Fruit fly (Drosophila melanogaster) whole organism, embryonic: Measurements from ENCODE around the gene Shal.

Source experiments
- B-H1 ChIP-seq: fragments of 200-800 bp; sonication (Bioruptor generic); IDR thresholded peaks from 3 replicates; pipeline ENCODE4 v1.3.6; 2022; ENCODE audit warnings: missing biosample characterization, missing genetic modification characterization
- B-H2 ChIP-seq: fragments of 200-800 bp; sonication (Bioruptor generic); optimal IDR thresholded peaks from 2 replicates; lab custom pipeline; 2018; ENCODE audit warnings: missing biosample characterization, mild to moderate bottlenecking, missing genetic modification characterization
- CG11247 ChIP-seq: fragments of 200-800 bp; sonication (Bioruptor generic); IDR thresholded peaks from 2 replicates; pipeline ENCODE4 v1.3.6; 2022; ENCODE audit warnings: missing biosample characterization, missing genetic modification characterization
- CG11456 ChIP-seq: fragments of 200-800 bp; sonication (Bioruptor generic); IDR thresholded peaks from 3 replicates; pipeline ENCODE4 v1.3.6; 2022; ENCODE audit warnings: missing biosample characterization, missing genetic modification characterization
- CG13287 ChIP-seq: fragments of 200-800 bp; sonication (Bioruptor generic); IDR thresholded peaks from 2 replicates; pipeline ENCODE4 v1.3.6; 2022; ENCODE audit warnings: missing biosample characterization, missing genetic modification characterization; ENCODE audit not compliant: partially characterized antibody
- CG1602 ChIP-seq: fragments of 200-800 bp; sonication (Bioruptor generic); optimal IDR thresholded peaks from 3 replicates; lab custom pipeline; 2016; ENCODE audit warnings: missing biosample characterization, missing genetic modification characterization
- CG16813 ChIP-seq: fragments of 200-800 bp; sonication (Bioruptor generic); IDR thresholded peaks from 3 replicates; pipeline ENCODE4 v1.3.6; 2022; ENCODE audit warnings: missing biosample characterization, missing genetic modification characterization; ENCODE audit not compliant: partially characterized antibody
- CG16863 ChIP-seq: fragments of 200-800 bp; sonication (Bioruptor generic); optimal IDR thresholded peaks from 3 replicates; lab custom pipeline; 2016; ENCODE audit warnings: missing biosample characterization, missing genetic modification characterization
- CG17186 ChIP-seq: fragments of 200-800 bp; sonication (Bioruptor generic); optimal IDR thresholded peaks from 3 replicates; lab custom pipeline; 2017; ENCODE audit warnings: missing biosample characterization, missing genetic modification reagents, missing genetic modification characterization
- CG17328 ChIP-seq: fragments of 200-800 bp; sonication (Bioruptor generic); IDR thresholded peaks from 2 replicates; pipeline ENCODE4 v1.3.6; 2022; ENCODE audit warnings: missing biosample characterization, missing genetic modification characterization
- CG18011 ChIP-seq: fragments of 200-800 bp; sonication (Bioruptor generic); optimal IDR thresholded peaks from 2 replicates; lab custom pipeline; 2017; ENCODE audit warnings: missing biosample characterization, missing genetic modification characterization, mild to moderate bottlenecking, moderate library complexity, missing genotype
- CG31224 ChIP-seq: fragments of 200-800 bp; sonication (Bioruptor generic); IDR thresholded peaks from 2 replicates; pipeline ENCODE4 v1.3.6; 2022; ENCODE audit warnings: missing biosample characterization, missing genetic modification characterization
- CG32767 ChIP-seq: fragments of 200-800 bp; sonication (Bioruptor generic); IDR thresholded peaks from 2 replicates; pipeline ENCODE4 v1.3.6; 2022; ENCODE audit warnings: missing biosample characterization, missing genetic modification characterization
- CG33213 ChIP-seq: fragments of 200-800 bp; sonication (Bioruptor generic); optimal IDR thresholded peaks from 3 replicates; lab custom pipeline; 2016; ENCODE audit warnings: missing biosample characterization, missing genetic modification characterization
- CG3847 ChIP-seq: fragments of 200-800 bp; sonication (Bioruptor generic); IDR thresholded peaks from 2 replicates; pipeline ENCODE4 v1.3.6; 2022; ENCODE audit warnings: missing biosample characterization, missing genetic modification characterization
- CG3995 ChIP-seq: fragments of 200-800 bp; sonication (Bioruptor generic); optimal IDR thresholded peaks from 3 replicates; lab custom pipeline; 2016; ENCODE audit warnings: missing biosample characterization, missing genetic modification characterization
- CG4424 ChIP-seq: fragments of 200-800 bp; sonication (Bioruptor generic); optimal IDR thresholded peaks from 3 replicates; lab custom pipeline; 2016; ENCODE audit warnings: missing biosample characterization, missing genetic modification characterization
- CG6683 ChIP-seq: fragments of 200-800 bp; sonication (Bioruptor generic); optimal IDR thresholded peaks from 2 replicates; lab custom pipeline; 2017; ENCODE audit warnings: missing biosample characterization, mild to moderate bottlenecking, missing genetic modification characterization, missing genetic modification reagents
- CG6813 ChIP-seq: fragments of 200-800 bp; sonication (Bioruptor generic); optimal IDR thresholded peaks from 2 replicates; lab custom pipeline; 2017; ENCODE audit warnings: missing biosample characterization, missing genetic modification characterization, mild to moderate bottlenecking, moderate library complexity, missing genetic modification reagents
- CG7271 ChIP-seq: fragments of 200-800 bp; sonication (Bioruptor generic); optimal IDR thresholded peaks from 2 replicates; lab custom pipeline; 2018; ENCODE audit warnings: missing biosample characterization, mild to moderate bottlenecking, missing genetic modification characterization, moderate library complexity
- D19A ChIP-seq: fragments of 200-800 bp; optimal IDR thresholded peaks from 3 replicates; lab custom pipeline; 2019; ENCODE audit warnings: missing biosample characterization, mild to moderate bottlenecking, missing genetic modification characterization, moderate library complexity
- Dek ChIP-seq: fragments of 200-800 bp; sonication (Bioruptor generic); optimal IDR thresholded peaks from 3 replicates; lab custom pipeline; 2019; ENCODE audit warnings: missing biosample characterization, mild to moderate bottlenecking, missing genetic modification characterization, moderate library complexity
- Doc3 ChIP-seq: fragments of 200-800 bp; sonication (Bioruptor generic); IDR thresholded peaks from 3 replicates; pipeline ENCODE4 v1.3.6; 2022; ENCODE audit warnings: missing biosample characterization, missing genetic modification characterization; ENCODE audit not compliant: partially characterized antibody
- Ets65A ChIP-seq: fragments of 200-800 bp; sonication (Bioruptor generic); peaks from one replicate; lab custom pipeline; 2016; ENCODE audit warnings: missing biosample characterization, missing genetic modification characterization
- H15 ChIP-seq: fragments of 200-800 bp; sonication (Bioruptor generic); IDR thresholded peaks from 3 replicates; pipeline ENCODE4 v1.3.6; 2022; ENCODE audit warnings: missing biosample characterization, missing genetic modification characterization
- HmgD ChIP-seq: fragments of 200-800 bp; sonication (Bioruptor generic); optimal IDR thresholded peaks from 3 replicates; lab custom pipeline; 2016; ENCODE audit warnings: missing biosample characterization, missing genetic modification characterization
- NC2β ChIP-seq: fragments of 200-800 bp; sonication (Bioruptor generic); optimal IDR thresholded peaks from 2 replicates; lab custom pipeline; 2016; ENCODE audit warnings: missing biosample characterization, missing genetic modification characterization
- Nf-YA ChIP-seq: fragments of 200-800 bp; sonication (Bioruptor generic); IDR thresholded peaks from 2 replicates; pipeline ENCODE4 v1.3.6; 2022; ENCODE audit warnings: missing biosample characterization, missing genetic modification characterization
- Ptx1 ChIP-seq: fragments of 200-800 bp; sonication (Bioruptor generic); IDR thresholded peaks from 2 replicates; pipeline ENCODE4 v1.3.6; 2022; ENCODE audit warnings: missing biosample characterization, missing genetic modification characterization
- Trl ChIP-seq, 3 experiments: fragments of >200 bp in 2 of 3; fragments of 200-800 bp in 1 of 3; sonication (Bioruptor generic) in 1 of 3; optimal IDR thresholded peaks; 2 replicates in 1 of 3; 3 replicates in 2 of 3; lab custom pipeline; 2016 to 2017; ENCODE audit warnings: missing biosample characterization in 1 of 3, missing genetic modification characterization in 1 of 3
- Xrp1 ChIP-seq: fragments of 200-800 bp; sonication (Bioruptor generic); IDR thresholded peaks from 2 replicates; pipeline ENCODE4 v1.3.6; 2022; ENCODE audit warnings: missing biosample characterization, missing genetic modification characterization
- amos ChIP-seq: fragments of 200-800 bp; sonication (Bioruptor generic); IDR thresholded peaks from 2 replicates; pipeline ENCODE4 v1.3.6; 2022; ENCODE audit warnings: missing biosample characterization, missing genetic modification characterization; ENCODE audit not compliant: partially characterized antibody
- bcd ChIP-seq: fragments of 200-800 bp; sonication (Bioruptor generic); optimal IDR thresholded peaks from 2 replicates; lab custom pipeline; 2017; ENCODE audit warnings: missing biosample characterization, mild to moderate bottlenecking, missing genetic modification characterization
- da ChIP-seq: fragments of 200-800 bp; sonication (Bioruptor generic); optimal IDR thresholded peaks from 2 replicates; lab custom pipeline; 2016; ENCODE audit warnings: missing biosample characterization, missing genetic modification characterization
- dm ChIP-seq: fragments of 200-800 bp; sonication (Bioruptor generic); optimal IDR thresholded peaks from 3 replicates; lab custom pipeline; 2016; ENCODE audit warnings: missing biosample characterization, missing genetic modification characterization
- jing ChIP-seq: fragments of 200-800 bp; sonication (Bioruptor generic); optimal IDR thresholded peaks from 2 replicates; lab custom pipeline; 2018; ENCODE audit warnings: missing biosample characterization, mild to moderate bottlenecking, missing genetic modification characterization
- kah ChIP-seq: fragments of 200-800 bp; sonication (Bioruptor generic); optimal IDR thresholded peaks from 2 replicates; lab custom pipeline; 2018; ENCODE audit warnings: missing biosample characterization, mild to moderate bottlenecking, missing genetic modification characterization
- nom ChIP-seq: fragments of 200-800 bp; sonication (Bioruptor generic); optimal IDR thresholded peaks from 2 replicates; lab custom pipeline; 2017; ENCODE audit warnings: missing biosample characterization, missing genetic modification characterization, mild to moderate bottlenecking, moderate library complexity, missing genetic modification reagents
- onecut ChIP-seq: fragments of 200-800 bp; sonication (Bioruptor generic); IDR thresholded peaks from 2 replicates; pipeline ENCODE4 v1.3.6; 2022; ENCODE audit warnings: missing biosample characterization, missing genetic modification characterization
- psq ChIP-seq: fragments of 200-800 bp; sonication (Bioruptor generic); optimal IDR thresholded peaks from 2 replicates; lab custom pipeline; 2017; ENCODE audit warnings: missing biosample characterization, missing genetic modification characterization
- seq ChIP-seq: fragments of 200-800 bp; sonication (Bioruptor generic); IDR thresholded peaks from 2 replicates; pipeline ENCODE4 v1.3.6; 2022; ENCODE audit warnings: missing biosample characterization, missing genetic modification characterization
- sima ChIP-seq: fragments of 200-800 bp; sonication (Bioruptor generic); optimal IDR thresholded peaks from 2 replicates; lab custom pipeline; 2016; ENCODE audit warnings: missing biosample characterization, missing genetic modification characterization
- slbo ChIP-seq: fragments of 200-800 bp; sonication (Bioruptor generic); IDR thresholded peaks from 2 replicates; pipeline ENCODE4 v1.3.6; 2022; ENCODE audit warnings: missing biosample characterization, missing genetic modification characterization
- sna ChIP-seq: fragments of 200-800 bp; sonication (Bioruptor generic); IDR thresholded peaks from 2 replicates; pipeline ENCODE4 v1.3.6; 2022; ENCODE audit warnings: missing biosample characterization, missing genetic modification characterization; ENCODE audit not compliant: partially characterized antibody
- stc ChIP-seq: fragments of 200-800 bp; sonication (Bioruptor generic); IDR thresholded peaks from 2 replicates; pipeline ENCODE4 v1.3.6; 2022; ENCODE audit warnings: missing biosample characterization, missing genetic modification characterization
- tup ChIP-seq: fragments of 200-800 bp; sonication (Bioruptor generic); optimal IDR thresholded peaks from 2 replicates; lab custom pipeline; 2016; ENCODE audit warnings: missing biosample characterization, mild to moderate bottlenecking, missing genetic modification characterization, moderate library complexity
- zen2 ChIP-seq: fragments of 200-800 bp; sonication (Bioruptor generic); IDR thresholded peaks from 3 replicates; pipeline ENCODE4 v1.3.6; 2022; ENCODE audit warnings: missing biosample characterization, missing genetic modification characterization; ENCODE audit not compliant: partially characterized antibody
- zfh1 ChIP-seq: fragments of 200-800 bp; sonication (Bioruptor generic); IDR thresholded peaks from 3 replicates; pipeline ENCODE4 v1.3.6; 2022; ENCODE audit warnings: missing biosample characterization, missing genetic modification characterization
- zfh2 ChIP-seq: fragments of 200-800 bp; sonication (Bioruptor generic); optimal IDR thresholded peaks from 2 replicates; lab custom pipeline; 2016; ENCODE audit warnings: missing biosample characterization, missing genetic modification characterization

Shal gene

DNA sequence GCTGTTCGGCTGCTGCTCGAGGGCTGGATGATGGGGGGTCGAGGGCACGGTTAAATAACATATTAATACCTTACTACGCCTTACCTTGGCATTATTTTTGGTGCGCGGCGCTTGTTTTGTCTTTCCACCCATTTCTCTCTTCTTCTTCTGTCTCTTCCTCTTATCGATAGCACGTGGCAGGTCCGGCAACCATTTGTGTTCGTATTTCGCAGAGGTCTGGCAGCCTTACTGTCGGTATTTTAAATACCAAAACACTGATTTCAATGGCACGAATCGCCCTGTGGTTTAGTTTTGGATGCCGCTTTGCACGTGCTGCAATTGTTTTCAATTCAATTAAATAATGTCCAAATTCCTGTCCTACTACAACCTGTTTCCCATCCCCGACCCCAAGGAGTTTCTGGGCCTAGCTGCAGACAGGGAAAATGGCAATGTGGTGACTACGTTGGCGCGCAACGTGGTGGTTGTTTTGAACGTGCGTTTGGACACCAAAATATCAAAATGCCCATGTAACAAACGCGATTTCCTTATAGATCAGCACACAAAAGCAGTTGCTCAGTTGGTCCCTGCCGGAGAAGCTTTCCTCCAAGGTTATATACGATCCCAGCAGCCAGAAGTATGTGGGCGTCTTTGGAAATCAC is 32.1 kb downstream of the Shal start, which contains the start of the genes Ltn1 and CG9300 (continued):
- TF ChIP-seq CG18011 (GFP tag; lab: Kevin White, UChicago) = no peak
- no peak for TF ChIP-seq H15 (GFP tag; lab: Robert Waterston, UW)
- no peak for TF ChIP-seq nom (GFP tag; lab: Kevin White, UChicago)
- TF ChIP-seq sna (GFP tag; lab: Robert Waterston, UW) = peak; percentile 57; the same call in 1 of the 2 replicates
- no peak for TF ChIP-seq Ptx1 (GFP tag; lab: Robert Waterston, UW)
- TF ChIP-seq dm (GFP tag; lab: Kevin White, UChicago) = peak; percentile 99
- peak; percentile 59 for TF ChIP-seq kah
- TF ChIP-seq CG1602 (GFP tag; lab: Kevin White, UChicago) = no peak
- TF ChIP-seq Xrp1 (GFP tag; lab: Robert Waterston, UW) = peak; percentile 44
- no peak for TF ChIP-seq CG6813 (GFP tag; lab: Kevin White, UChicago)
- peak; percentile 54 for TF ChIP-seq NC2β (GFP tag; lab: Kevin White, UChicago)
- peak; percentile 22; the same call in 1 of the 2 replicates for TF ChIP-seq CG31224 (GFP tag; lab: Robert Waterston, UW)
- TF ChIP-seq CG33213 (GFP tag; lab: Kevin White, UChicago) = peak; percentile 40
- TF ChIP-seq CG3995 (GFP tag; lab: Kevin White, UChicago) = no peak
- no peak for TF ChIP-seq bcd
- no peak for TF ChIP-seq sima (GFP tag; lab: Kevin White, UChicago)
- peak; percentile 86 for TF ChIP-seq CG3847
- TF ChIP-seq Nf-YA (GFP tag; lab: Robert Waterston, UW) = no peak
- TF ChIP-seq da (GFP tag; lab: Kevin White, UChicago) = peak; percentile 22
- no peak for TF ChIP-seq Trl (optimal IDR thresholded peaks at IDR 0.05; lab: Kevin White, UChicago)
- TF ChIP-seq Trl (GFP tag; optimal IDR thresholded peaks at IDR 0.05; lab: Kevin White, UChicago) = peak; percentile 53
- TF ChIP-seq zfh1 = no peak
- TF ChIP-seq D19A (tag; lab: Kevin White, UChicago) = no peak
- no peak for TF ChIP-seq CG11456 (GFP tag; lab: Robert Waterston, UW)
- no peak; the same call in 1 of the 2 replicates for TF ChIP-seq seq (GFP tag; lab: Robert Waterston, UW)
- TF ChIP-seq stc (GFP tag; lab: Robert Waterston, UW) = no peak
- peak; percentile 12; the same call in 2 of the 3 replicates for TF ChIP-seq zen2 (GFP tag; lab: Robert Waterston, UW)
- 0 out of 3 replicates have a peak, but pooled peaks have one; percentile 34 for TF ChIP-seq Doc3 (GFP tag; lab: Robert Waterston, UW)
- TF ChIP-seq CG11247 (GFP tag; lab: Robert Waterston, UW) = no peak
- TF ChIP-seq jing (GFP tag; lab: Kevin White, UChicago) = no peak
- TF ChIP-seq CG6683 (GFP tag; lab: Kevin White, UChicago) = no peak
- peak; percentile 25; the same call in 1 of the 2 replicates for TF ChIP-seq slbo (GFP tag; lab: Robert Waterston, UW)
- peak; percentile 70 for TF ChIP-seq CG13287 (GFP tag; lab: Robert Waterston, UW)
- TF ChIP-seq psq = peak; percentile 14
- no peak for TF ChIP-seq CG7271 (tag; lab: Kevin White, UChicago)
- no peak for TF ChIP-seq tup
- TF ChIP-seq onecut (GFP tag; lab: Robert Waterston, UW) = no peak
- TF ChIP-seq CG16863 (GFP tag; lab: Kevin White, UChicago) = peak; percentile 14
- TF ChIP-seq CG16813 (GFP tag; lab: Robert Waterston, UW) = peak; percentile 51; the same call in 2 of the 3 replicates
- peak; percentile 90 for TF ChIP-seq Ets65A
- TF ChIP-seq CG17328 = peak; percentile 41; the same call in 1 of the 2 replicates
- TF ChIP-seq CG32767 (GFP tag; lab: Robert Waterston, UW) = 0 out of 2 replicates have a peak, but pooled peaks have one; percentile 12
- peak; percentile 79 for TF ChIP-seq CG17186 (GFP tag; lab: Kevin White, UChicago)
- TF ChIP-seq B-H1 (GFP tag; lab: Robert Waterston, UW) = no peak
- peak; percentile 4 for TF ChIP-seq CG4424 (GFP tag; lab: Kevin White, UChicago)
- TF ChIP-seq amos = peak; percentile 65
- TF ChIP-seq Dek (tag; lab: Kevin White, UChicago) = no peak
- no peak for TF ChIP-seq B-H2 (GFP tag; lab: Kevin White, UChicago)
- peak; percentile 49 for TF ChIP-seq HmgD (GFP tag; lab: Kevin White, UChicago)
- peak; percentile 18 for TF ChIP-seq zfh2 (GFP tag; lab: Kevin White, UChicago)
